Worm (Caenorhabditis elegans): ENCODE results near the gene hsp-3.

The hsp-3 gene

DNA sequence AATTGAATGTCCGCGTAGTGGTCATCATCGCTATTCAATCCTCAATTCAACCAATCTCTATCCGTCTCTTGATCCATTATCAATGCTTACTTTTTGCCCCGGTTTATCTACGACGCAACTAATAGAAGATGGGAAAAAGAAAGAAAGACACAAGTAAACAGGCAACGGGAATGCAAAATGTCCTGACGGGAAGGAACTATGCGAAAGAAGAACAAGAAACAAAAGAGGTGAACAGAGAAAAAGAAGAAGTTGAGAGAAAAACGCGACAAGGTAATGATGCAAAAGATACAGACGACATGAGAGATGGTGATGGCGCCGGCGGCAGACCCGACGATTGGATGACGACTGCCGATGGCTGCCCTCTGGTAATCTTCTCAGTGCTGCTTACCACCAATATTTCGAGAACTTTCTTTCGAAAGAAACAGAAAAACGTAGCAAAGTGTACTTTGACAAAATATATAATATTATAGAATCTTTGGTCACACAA, 49.9 kb downstream of the hsp-3 start (continued):
- TF ChIP-seq Y5F2A.4 (GFP tag; optimal IDR thresholded peaks at IDR 0.05), result no peak
- TF ChIP-seq R02D3.7 (tag; optimal IDR thresholded peaks at IDR 0.05), result no peak
- no peak for TF ChIP-seq D1046.2 (GFP tag; IDR thresholded peaks at IDR 0.05)
- peak; percentile 10 for TF ChIP-seq aha-1 (tag)
- TF ChIP-seq madf-9 (GFP tag; conservative IDR thresholded peaks at IDR 0.05), result no peak
- no peak for TF ChIP-seq lin-15B (tag; optimal IDR thresholded peaks at IDR 0.05)
- no peak for TF ChIP-seq zfp-2 (tag; optimal IDR thresholded peaks at IDR 0.05)
- peak; percentile 84 for TF ChIP-seq nhr-25 (tag; optimal IDR thresholded peaks at IDR 0.05; ENCODE audit: borderline replicate concordance, insufficient read depth)
- TF ChIP-seq unc-39 (tag; optimal IDR thresholded peaks at IDR 0.05), result no peak
- TF ChIP-seq nhr-10 (tag; optimal IDR thresholded peaks at IDR 0.05), result peak; percentile 75
- peak; percentile 89 for TF ChIP-seq pqm-1 (tag; optimal IDR thresholded peaks at IDR 0.05)
- TF ChIP-seq rbr-2 (tag; optimal IDR thresholded peaks at IDR 0.05), result peak; percentile 40
- TF ChIP-seq nhr-28 (tag; optimal IDR thresholded peaks at IDR 0.05), result peak; percentile 93
- TF ChIP-seq hif-1 (tag; optimal IDR thresholded peaks at IDR 0.05), result peak in 1 of 2 experiments; percentile 44
- no peak for TF ChIP-seq T26A8.4 (GFP tag; IDR thresholded peaks at IDR 0.05)
- peak; percentile 94 for TF ChIP-seq hlh-11 (tag; optimal IDR thresholded peaks at IDR 0.05)
- no peak for TF ChIP-seq aly-2 (tag; optimal IDR thresholded peaks at IDR 0.05)
- TF ChIP-seq F49E8.2 (tag; optimal IDR thresholded peaks at IDR 0.05; ENCODE audit: borderline replicate concordance), result no peak
- TF ChIP-seq nhr-111 (GFP tag; optimal IDR thresholded peaks at IDR 0.05), result no peak
- TF ChIP-seq php-3 (GFP tag; IDR thresholded peaks at IDR 0.05), result no peak
- 0 out of 2 replicates have a peak, but pooled peaks have one; percentile 31 for TF ChIP-seq set-16 (GFP tag; IDR thresholded peaks at IDR 0.05)
- peak; percentile 42 for TF ChIP-seq hmg-1.1 (GFP tag; IDR thresholded peaks at IDR 0.05)
- no peak for TF ChIP-seq dmd-8 (GFP tag; IDR thresholded peaks at IDR 0.05)
- peak; percentile 72 for TF ChIP-seq nhr-11 (tag; optimal IDR thresholded peaks at IDR 0.05)
- peak; percentile 77; the same call in 1 of the 2 replicates for TF ChIP-seq dmd-6 (GFP tag; IDR thresholded peaks at IDR 0.05)
- 0 out of 2 replicates have a peak, but pooled peaks have one; percentile 24 for TF ChIP-seq ceh-20 (GFP tag; IDR thresholded peaks at IDR 0.05)
- no peak for TF ChIP-seq zip-2 (tag; optimal IDR thresholded peaks at IDR 0.05)
- TF ChIP-seq tag-97 (GFP tag; IDR thresholded peaks at IDR 0.05), result no peak
- peak; percentile 41 for TF ChIP-seq nhr-102 (tag; optimal IDR thresholded peaks at IDR 0.05)
- peak; percentile 41; the same call in 1 of the 2 replicates for TF ChIP-seq ctbp-1 (GFP tag; IDR thresholded peaks at IDR 0.05)
- TF ChIP-seq ceh-62 (tag; optimal IDR thresholded peaks at IDR 0.05), result no peak
- peak; percentile 74 for TF ChIP-seq nhr-48 (tag; optimal IDR thresholded peaks at IDR 0.05)
- TF ChIP-seq mep-1 (tag; optimal IDR thresholded peaks at IDR 0.05), result peak; percentile 86
- TF ChIP-seq saeg-2 (GFP tag; IDR thresholded peaks at IDR 0.05), result 0 out of 2 replicates have a peak, but pooled peaks have one; percentile 23
- no peak for TF ChIP-seq mxl-3 (GFP tag; optimal IDR thresholded peaks at IDR 0.05)
- no peak for TF ChIP-seq daf-8 (GFP tag; IDR thresholded peaks at IDR 0.05)
- TF ChIP-seq zfp-3 (GFP tag; conservative IDR thresholded peaks at IDR 0.05), result no peak
- peak; percentile 39 for TF ChIP-seq gei-8 (GFP tag; optimal IDR thresholded peaks at IDR 0.05)
- TF ChIP-seq mdt-29 (GFP tag; IDR thresholded peaks at IDR 0.05), result peak; percentile 52; the same call in 1 of the 2 replicates
- no peak for TF ChIP-seq zag-1 (tag; optimal IDR thresholded peaks at IDR 0.05)
- peak; percentile 28; the same call in 1 of the 2 replicates for TF ChIP-seq pha-4 (GFP tag; IDR thresholded peaks at IDR 0.05)
- TF ChIP-seq pha-4 (tag; optimal IDR thresholded peaks at IDR 0.05), result peak; percentile 21
- TF ChIP-seq unc-130 (GFP tag; optimal IDR thresholded peaks at IDR 0.05), result no peak
- TF ChIP-seq lin-39 (tag; optimal IDR thresholded peaks at IDR 0.05), result no peak
- TF ChIP-seq zip-11 (GFP tag; IDR thresholded peaks at IDR 0.05), result no peak
- no peak for TF ChIP-seq fkh-10 (GFP tag; optimal IDR thresholded peaks at IDR 0.05)
- no peak for TF ChIP-seq jun-1 (tag; optimal IDR thresholded peaks at IDR 0.05)
- TF ChIP-seq mdl-1 (tag; optimal IDR thresholded peaks at IDR 0.05), result peak in 1 of 2 experiments; percentile 84
- no peak for TF ChIP-seq spr-3 (GFP tag; optimal IDR thresholded peaks at IDR 0.05)
- peak; percentile 62 for TF ChIP-seq nhr-6 (tag; optimal IDR thresholded peaks at IDR 0.05)
- peak; percentile 66 for TF ChIP-seq hlh-30 (tag; optimal IDR thresholded peaks at IDR 0.05; ENCODE audit: insufficient read depth)
